Worm (Caenorhabditis elegans): ENCODE data around the gene sre-47.

- TF ChIP-seq ceh-82 (tag; optimal IDR thresholded peaks at IDR 0.05) (no peak), R02D3.7 (tag; optimal IDR thresholded peaks at IDR 0.05) (no peak), daf-12 (tag; optimal IDR thresholded peaks at IDR 0.05) (no peak), skn-1 (tag; optimal IDR thresholded peaks at IDR 0.05) (no peak), pqm-1 (tag; optimal IDR thresholded peaks at IDR 0.05) (no peak), ztf-11 (tag; optimal IDR thresholded peaks at IDR 0.05) (no peak), ama-1 (optimal IDR thresholded peaks at IDR 0.05) (no peak), tbx-2 (tag; optimal IDR thresholded peaks at IDR 0.05) (no peak), nhr-77 (tag; optimal IDR thresholded peaks at IDR 0.05) (no peak), aly-2 (tag; optimal IDR thresholded peaks at IDR 0.05) (no peak), ztf-4 (tag; optimal IDR thresholded peaks at IDR 0.05) (no peak), snpc-4 (tag; optimal IDR thresholded peaks at IDR 0.05) (no peak), zag-1 (tag; optimal IDR thresholded peaks at IDR 0.05) (no peak), pha-4 (tag; optimal IDR thresholded peaks at IDR 0.05) (no peak)
These were observed 20.7 kb upstream of the sre-47 start for ce11 chrII:14005183-14005582.
